Fruit fly (Drosophila melanogaster) whole organism, wandering third instar larva: Measurements from ENCODE around the gene rdhB.

Source experiments
- Abd-B ChIP-seq: fragments of >200 bp; optimal IDR thresholded peaks from 2 replicates; lab custom pipeline; 2017; ENCODE audit warnings: missing biosample characterization, missing genetic modification characterization
- Hnf4 ChIP-seq: fragments of 200-800 bp; sonication (Bioruptor generic); optimal IDR thresholded peaks from 2 replicates; lab custom pipeline; 2016; ENCODE audit warnings: missing biosample characterization, mild to moderate bottlenecking, missing genetic modification characterization
- Rel ChIP-seq, 2 experiments: fragments of 200-800 bp; sonication (Bioruptor generic) in 1 of 2; optimal IDR thresholded peaks; 2 replicates in 1 of 2; 3 replicates in 1 of 2; lab custom pipeline; 2016 to 2019; ENCODE audit warnings: mild to moderate bottlenecking in 2 of 2, missing biosample characterization in 2 of 2, missing genetic modification characterization in 2 of 2, moderate library complexity in 1 of 2
- br ChIP-seq: fragments of 200-800 bp; sonication (Bioruptor generic); optimal IDR thresholded peaks from 2 replicates; lab custom pipeline; 2016; ENCODE audit warnings: missing biosample characterization, missing genetic modification characterization
- fru ChIP-seq: fragments of 200-800 bp; sonication (Bioruptor generic); optimal IDR thresholded peaks from 3 replicates; lab custom pipeline; 2016; ENCODE audit warnings: missing biosample characterization, mild to moderate bottlenecking, missing genetic modification characterization
- usp ChIP-seq: fragments of >200 bp; optimal IDR thresholded peaks from 2 replicates; lab custom pipeline; 2017; ENCODE audit warnings: missing biosample characterization, missing genetic modification characterization
- woc ChIP-seq: sonication (Bioruptor generic); optimal IDR thresholded peaks from 2 replicates; lab custom pipeline; 2016; ENCODE audit warnings: missing biosample characterization, mild to moderate bottlenecking, missing genetic modification characterization

DNA sequence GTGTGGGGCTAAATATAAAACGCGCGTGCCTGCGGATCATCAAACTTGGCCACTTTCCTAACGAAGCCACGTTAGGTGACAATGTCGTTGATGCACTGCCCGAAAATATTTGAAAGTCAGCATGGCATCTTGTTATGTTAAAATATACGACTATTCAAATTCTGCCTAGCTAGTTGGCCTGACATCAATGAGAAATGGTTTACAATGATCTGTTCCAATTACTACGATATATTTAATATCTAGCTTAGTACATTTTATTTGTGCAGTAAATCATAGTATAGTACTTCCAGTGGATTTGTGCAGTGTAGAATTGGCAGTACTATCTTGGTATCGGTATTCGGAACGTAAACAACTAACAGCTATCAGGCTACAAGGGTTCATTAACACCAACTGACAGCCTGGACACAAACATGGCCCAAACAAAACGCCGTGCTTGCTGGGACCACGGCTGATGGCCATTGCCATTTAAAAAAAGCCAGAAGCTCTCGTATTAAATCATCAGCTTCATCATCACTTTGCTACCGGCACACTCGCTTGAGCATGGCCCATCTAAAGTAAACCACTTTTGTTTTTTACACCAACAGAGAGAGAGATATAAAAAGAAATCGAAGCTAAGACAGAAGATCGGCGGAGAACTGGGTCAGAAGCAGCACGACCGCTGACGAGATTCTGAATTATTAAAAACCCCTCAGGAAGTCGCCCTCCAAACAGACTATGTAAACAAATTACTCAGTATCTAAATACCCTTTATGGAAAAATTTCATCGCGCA, 44.1 kb downstream of the rdhB start:
- TF ChIP-seq woc (GFP tag; lab: Kevin White, UChicago): no peak
- TF ChIP-seq Hnf4 (GFP tag; lab: Kevin White, UChicago): no peak
- no peak for TF ChIP-seq fru (GFP tag; lab: Kevin White, UChicago)
- no peak for TF ChIP-seq Rel (GFP tag; optimal IDR thresholded peaks at IDR 0.05; lab: Kevin White, UChicago)
- TF ChIP-seq Rel (tag; optimal IDR thresholded peaks at IDR 0.05; lab: Kevin White, UChicago): no peak
- no peak for TF ChIP-seq Abd-B (GFP tag; lab: Kevin White, UChicago)
- no peak for TF ChIP-seq br
- TF ChIP-seq usp (GFP tag; lab: Kevin White, UChicago): no peak
